Worm (Caenorhabditis elegans) whole organism, L1 larva: ENCODE measurements around the gene let-711.

ENCODE experiments used
- C04F5.9 ChIP-seq: sonication (generic microtip); optimal IDR thresholded peaks from 2 replicates; lab custom pipeline; 2016; ENCODE audit warnings: missing genetic modification characterization, missing compliant biosample characterization
- C16A3.4 ChIP-seq: fragments of 150-350 bp; optimal IDR thresholded peaks from 2 replicates; lab custom pipeline; 2014; ENCODE audit warnings: missing biosample characterization, missing genetic modification characterization
- C34B4.2 ChIP-seq: sonication (generic microtip); optimal IDR thresholded peaks from 2 replicates; lab custom pipeline; 2017; ENCODE audit warnings: mild to moderate bottlenecking, missing genetic modification characterization, missing compliant biosample characterization
- ceh-63 ChIP-seq: fragments of 200-800 bp; sonication (Bioruptor generic); optimal IDR thresholded peaks from 2 replicates; lab custom pipeline; 2018; ENCODE audit warnings: mild to moderate bottlenecking, missing genetic modification characterization, missing compliant biosample characterization
- ceh-88 ChIP-seq: fragments of 200-800 bp; sonication (Bioruptor generic); IDR thresholded peaks from 2 replicates; pipeline ENCODE4 v1.3.6; 2022; ENCODE audit warnings: missing genetic modification characterization, missing compliant biosample characterization
- dsc-1 ChIP-seq: sonication (generic microtip); optimal IDR thresholded peaks from 2 replicates; lab custom pipeline; 2016; ENCODE audit warnings: mild to moderate bottlenecking, missing genetic modification characterization, missing compliant biosample characterization
- efl-1 ChIP-seq, 4 experiments: fragments of 150-350 bp; optimal IDR thresholded peaks in 3 of 4; peaks in 1 of 4; 1 replicate in 1 of 4; 2 replicates in 3 of 4; lab custom pipeline; 2014; ENCODE audit warnings: missing biosample characterization in 2 of 4, missing genetic modification characterization in 2 of 4, missing genetic modification reagents in 2 of 4
- egl-27 ChIP-seq, 2 experiments: fragments of 150-350 bp in 1 of 2; sonication (generic microtip); optimal IDR thresholded peaks; 3 replicates each; lab custom pipeline; 2017 to 2018; ENCODE audit warnings: missing biosample characterization in 2 of 2, missing genetic modification characterization in 2 of 2, missing genetic modification reagents in 2 of 2
- fkh-10 ChIP-seq: sonication (generic microtip); optimal IDR thresholded peaks from 2 replicates; lab custom pipeline; 2017; ENCODE audit warnings: missing biosample characterization, missing genetic modification reagents, missing genetic modification characterization
- fkh-4 ChIP-seq: sonication (generic microtip); optimal IDR thresholded peaks from 2 replicates; lab custom pipeline; 2016; ENCODE audit warnings: missing compliant biosample characterization, missing genetic modification characterization, borderline replicate concordance
- fos-1 ChIP-seq: fragments of 150-350 bp; optimal IDR thresholded peaks from 2 replicates; lab custom pipeline; 2014; ENCODE audit warnings: missing biosample characterization, missing genetic modification characterization
- grh-1 ChIP-seq: fragments of 200-800 bp; sonication (Bioruptor generic); IDR thresholded peaks from 2 replicates; pipeline ENCODE4 v1.3.6; 2022; ENCODE audit warnings: missing genetic modification reagents, missing genetic modification characterization, missing compliant biosample characterization
- hlh-17 ChIP-seq: fragments of 200-800 bp; sonication (Bioruptor generic); optimal IDR thresholded peaks from 2 replicates; lab custom pipeline; 2018; ENCODE audit warnings: missing genetic modification characterization, mild to moderate bottlenecking, missing compliant biosample characterization, moderate library complexity, borderline replicate concordance
- isw-1 ChIP-seq: fragments of 200-800 bp; sonication (Bioruptor generic); IDR thresholded peaks from 2 replicates; pipeline ENCODE4 v1.3.6; 2022; ENCODE audit warnings: missing genetic modification characterization, missing compliant biosample characterization
- lin-35 ChIP-seq, 2 experiments: fragments of 150-350 bp; optimal IDR thresholded peaks; 2 replicates each; lab custom pipeline; 2014; ENCODE audit warnings: missing biosample characterization in 2 of 2, missing genetic modification characterization in 2 of 2, missing genetic modification reagents in 2 of 2
- lin-39 ChIP-seq: fragments of 150-350 bp; optimal IDR thresholded peaks from 2 replicates; lab custom pipeline; 2014; ENCODE audit warnings: missing biosample characterization, missing genetic modification reagents, missing genetic modification characterization
- lir-3 ChIP-seq: sonication (generic microtip); optimal IDR thresholded peaks from 2 replicates; lab custom pipeline; 2016; ENCODE audit warnings: mild to moderate bottlenecking, missing genetic modification characterization, moderate library complexity, missing compliant biosample characterization; ENCODE audit not compliant: poor library complexity
- lsy-2 ChIP-seq, 2 experiments: fragments of 150-350 bp; optimal IDR thresholded peaks; 2 replicates each; lab custom pipeline; 2014; ENCODE audit warnings: missing biosample characterization in 2 of 2, missing genetic modification characterization in 2 of 2
- mdl-1 ChIP-seq, 2 experiments: fragments of 150-350 bp; optimal IDR thresholded peaks; 2 replicates each; lab custom pipeline; 2014 to 2017; ENCODE audit warnings: missing biosample characterization in 2 of 2, missing genetic modification characterization in 2 of 2, inconsistent platforms in 1 of 2
- mep-1 ChIP-seq: fragments of 150-350 bp; optimal IDR thresholded peaks from 2 replicates; lab custom pipeline; 2014; ENCODE audit warnings: missing biosample characterization, missing genetic modification characterization
- nhr-19 ChIP-seq: fragments of 200-800 bp; sonication (Bioruptor generic); conservative IDR thresholded peaks from 2 replicates; pipeline ENCODE4 v1.3.6; 2022; ENCODE audit warnings: missing genetic modification characterization, missing compliant biosample characterization
- nhr-20 ChIP-seq: sonication (generic microtip); optimal IDR thresholded peaks from 2 replicates; lab custom pipeline; 2016; ENCODE audit warnings: mild to moderate bottlenecking, missing genetic modification characterization, missing compliant biosample characterization
- nhr-47 ChIP-seq: sonication (generic microtip); optimal IDR thresholded peaks from 2 replicates; lab custom pipeline; 2016; ENCODE audit warnings: mild to moderate bottlenecking, missing genetic modification characterization, moderate library complexity, missing compliant biosample characterization
- nhr-71 ChIP-seq: sonication (generic microtip); optimal IDR thresholded peaks from 2 replicates; lab custom pipeline; 2016; ENCODE audit warnings: mild to moderate bottlenecking, missing genetic modification characterization, moderate library complexity, missing compliant biosample characterization
- skn-1 ChIP-seq: fragments of 150-350 bp; optimal IDR thresholded peaks from 2 replicates; lab custom pipeline; 2014; ENCODE audit warnings: missing biosample characterization, missing genetic modification characterization
- sup-37 ChIP-seq: fragments of 200-800 bp; sonication (Bioruptor generic); optimal IDR thresholded peaks from 2 replicates; lab custom pipeline; 2018; ENCODE audit warnings: mild to moderate bottlenecking, missing genetic modification characterization, missing compliant biosample characterization
- swsn-7 ChIP-seq: sonication (generic microtip); optimal IDR thresholded peaks from 2 replicates; lab custom pipeline; 2016; ENCODE audit warnings: missing genetic modification characterization, missing compliant biosample characterization
- tbx-2 ChIP-seq: sonication (generic microtip); optimal IDR thresholded peaks from 2 replicates; lab custom pipeline; 2016; ENCODE audit warnings: missing genetic modification characterization, missing compliant biosample characterization
- tlp-1 ChIP-seq: fragments of 150-350 bp; optimal IDR thresholded peaks from 2 replicates; lab custom pipeline; 2014; ENCODE audit warnings: missing biosample characterization, missing genetic modification characterization
- unc-30 ChIP-seq: sonication (generic microtip); optimal IDR thresholded peaks from 2 replicates; lab custom pipeline; 2017; ENCODE audit warnings: missing biosample characterization, missing genetic modification characterization
- unc-62 ChIP-seq: fragments of 150-350 bp; optimal IDR thresholded peaks from 2 replicates; lab custom pipeline; 2014; ENCODE audit warnings: missing biosample characterization, missing genetic modification reagents, missing genetic modification characterization
- xbp-1 ChIP-seq: sonication (generic microtip); optimal IDR thresholded peaks from 2 replicates; lab custom pipeline; 2016; ENCODE audit warnings: missing genetic modification characterization, missing compliant biosample characterization

The let-711 gene

ce11 chrIII:6978875-6979274 lies 32.4 kb downstream of the let-711 start (continued):
- TF ChIP-seq skn-1 (tag; lab: Kevin White, UChicago) (peak; percentile 3), egl-27 (tag; optimal IDR thresholded peaks at IDR 0.05; lab: Kevin White, UChicago) (peak in 1 of 2 experiments; percentile 0), ceh-88 (GFP tag; lab: Robert Waterston, UW) (no peak), fos-1 (tag; lab: Kevin White, UChicago) (peak; percentile 34), C16A3.4 (tag; lab: Kevin White, UChicago) (peak; percentile 78), nhr-71 (peak; percentile 80), swsn-7 (tag; lab: Kevin White, UChicago) (peak; percentile 60), lin-35 (GFP tag; optimal IDR thresholded peaks at IDR 0.05; lab: Kevin White, UChicago) (peak; percentile 43 to 72), efl-1 (optimal IDR thresholded peaks at IDR 0.05; lab: Kevin White, UChicago) (peak; percentile 48 to 62), efl-1 (GFP tag; optimal IDR thresholded peaks at IDR 0.05 in 1 of 2; lab: Kevin White, UChicago) (peak; percentile 40 to 82), lin-39 (tag; lab: Kevin White, UChicago) (no peak), nhr-47 (tag; lab: Kevin White, UChicago) (peak; percentile 49), unc-62 (GFP tag; lab: Kevin White, UChicago) (peak; percentile 80)

ce11 chrIII:6979584-6979983 lies 33.1 kb downstream of the let-711 start, which contains the start of gene ceh-20:
TSS of gene ceh-20 (plus strand) at chrIII:6979884.
- TF ChIP-seq ceh-63 (GFP tag; lab: Kevin White, UChicago) (no peak), sup-37 (GFP tag; lab: Kevin White, UChicago) (no peak), efl-1 (optimal IDR thresholded peaks at IDR 0.05; lab: Kevin White, UChicago) (no peak), efl-1 (GFP tag; optimal IDR thresholded peaks at IDR 0.05 in 1 of 2; lab: Kevin White, UChicago) (no peak), dsc-1 (tag; lab: Kevin White, UChicago) (no peak), mep-1 (tag; lab: Kevin White, UChicago) (no peak), fkh-4 (tag; lab: Kevin White, UChicago) (no peak), nhr-71 (no peak), fkh-10 (GFP tag; lab: Kevin White, UChicago) (no peak), tlp-1 (tag; lab: Kevin White, UChicago) (no peak), swsn-7 (tag; lab: Kevin White, UChicago) (no peak), unc-62 (GFP tag; lab: Kevin White, UChicago) (no peak), lsy-2 (tag; optimal IDR thresholded peaks at IDR 0.05; lab: Kevin White, UChicago) (no peak), hlh-17 (GFP tag; lab: Kevin White, UChicago) (no peak), tbx-2 (tag; lab: Kevin White, UChicago) (no peak), lir-3 (tag; lab: Kevin White, UChicago) (no peak), nhr-20 (tag; lab: Kevin White, UChicago) (no peak), unc-30 (tag; lab: Kevin White, UChicago) (no peak), mdl-1 (tag; optimal IDR thresholded peaks at IDR 0.05; lab: Kevin White, UChicago) (no peak), C34B4.2 (tag; lab: Kevin White, UChicago) (no peak), xbp-1 (no peak)
- TF ChIP-seq, all 84 proteins: peak for 0

- TF ChIP-seq isw-1 (GFP tag; lab: Robert Waterston, UW), result peak; percentile 57
- peak; percentile 67 for TF ChIP-seq ceh-88 (GFP tag; lab: Robert Waterston, UW)
- TF ChIP-seq grh-1 (GFP tag; lab: Robert Waterston, UW), result peak; percentile 43
- TF ChIP-seq C04F5.9 (tag; lab: Kevin White, UChicago), result peak; percentile 99
- peak in 1 of 2 experiments; percentile 53 for TF ChIP-seq lsy-2 (tag; optimal IDR thresholded peaks at IDR 0.05; lab: Kevin White, UChicago)
- TF ChIP-seq nhr-19 (GFP tag; lab: Robert Waterston, UW), result peak; percentile 63
These were observed 35.6 kb downstream of the let-711 start, which contains the start of gene F31E3.6 for ce11 chrIII:6981989-6982553. TSS of gene F31E3.6 (plus strand) at chrIII:6982081.

DNA sequence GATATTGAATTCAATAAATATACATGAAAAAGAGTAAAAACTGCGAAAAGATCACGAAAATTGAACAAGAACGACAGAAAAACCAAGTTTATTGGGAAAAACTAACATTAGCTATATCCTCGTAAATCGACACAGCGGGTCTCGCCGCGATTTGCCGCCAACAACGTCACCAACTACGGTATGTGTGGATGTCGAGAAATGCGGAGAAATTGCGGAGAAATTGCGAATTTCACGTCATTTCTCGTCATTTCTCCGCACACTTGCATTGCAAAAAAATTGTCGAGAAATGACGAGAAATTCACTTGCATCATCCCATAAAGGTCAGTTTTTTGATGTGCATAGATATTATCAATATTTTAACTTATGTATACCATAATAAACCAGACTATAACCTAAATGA lies 38.6 kb downstream of the let-711 start:
- TF ChIP-seq isw-1 (GFP tag; lab: Robert Waterston, UW) (peak; percentile 23; the same call in 1 of the 2 replicates), C04F5.9 (tag; lab: Kevin White, UChicago) (peak; percentile 84), nhr-19 (GFP tag; lab: Robert Waterston, UW) (peak; percentile 42)
- TF ChIP-seq, all 84 proteins: peak for 3; not testable (repeated sequence) for 81
